ENCODE assay signal across 2 worm cellular contexts in genomic region chrII:8253160-8253793, ce11.
TF ChIP-seq lines count a peak whose summit lies in the region.

F35C11.5 (plus strand) TSS chrII:8253743.

TF ChIP-seq in whole organism, L4 larva, 104 proteins besides CTCF, POLR2A, EP300 and RAD21:
- no peak for TF ChIP-seq aly-2 (tag; optimal IDR thresholded peaks at IDR 0.05; lab: Kevin White, UChicago)
- TF ChIP-seq ZK337.2 (GFP tag; IDR thresholded peaks at IDR 0.05; lab: Robert Waterston, UW), result no peak
- no peak for TF ChIP-seq pqm-1 (tag; optimal IDR thresholded peaks at IDR 0.05; lab: Kevin White, UChicago)
- peak; percentile 46 for TF ChIP-seq unc-130 (GFP tag; optimal IDR thresholded peaks at IDR 0.05; lab: Kevin White, UChicago)
- no peak for TF ChIP-seq vab-7 (GFP tag; IDR thresholded peaks at IDR 0.05; lab: Robert Waterston, UW)
- TF ChIP-seq ztf-7 (tag; optimal IDR thresholded peaks at IDR 0.05; lab: Kevin White, UChicago), result no peak
- no peak for TF ChIP-seq daf-12 (tag; optimal IDR thresholded peaks at IDR 0.05; lab: Kevin White, UChicago)
- TF ChIP-seq daf-19 (GFP tag; conservative IDR thresholded peaks at IDR 0.05; lab: Robert Waterston, UW), result no peak
- TF ChIP-seq tag-97 (GFP tag; IDR thresholded peaks at IDR 0.05; lab: Robert Waterston, UW), result no peak
TF ChIP-seq in whole organism, L4 larva: peak in this region for 1.

TF ChIP-seq in whole organism, young adult, 124 proteins besides CTCF, POLR2A, EP300 and RAD21:
- TF ChIP-seq D2030.7 (GFP tag; IDR thresholded peaks at IDR 0.05; lab: Robert Waterston, UW), result peak; percentile 39; the same call in 1 of the 2 replicates
- no peak for TF ChIP-seq lag-1 (GFP tag; IDR thresholded peaks at IDR 0.05; lab: Robert Waterston, UW)
- TF ChIP-seq B0019.2 (GFP tag; conservative IDR thresholded peaks at IDR 0.05; lab: Robert Waterston, UW), result peak; percentile 45; the same call in 1 of the 2 replicates
- TF ChIP-seq F33H1.4 (GFP tag; IDR thresholded peaks at IDR 0.05; lab: Robert Waterston, UW), result peak; percentile 67
- TF ChIP-seq xnd-1 (tag; optimal IDR thresholded peaks at IDR 0.05; lab: Kevin White, UChicago), result peak; percentile 88
- peak; percentile 75 for TF ChIP-seq madf-8 (GFP tag; conservative IDR thresholded peaks at IDR 0.05; lab: Robert Waterston, UW)
- TF ChIP-seq aptf-2 (GFP tag; conservative IDR thresholded peaks at IDR 0.05; lab: Robert Waterston, UW), result no peak
- TF ChIP-seq efl-1 (GFP tag; optimal IDR thresholded peaks at IDR 0.05; lab: Kevin White, UChicago), result peak; percentile 86
- peak; percentile 48 for TF ChIP-seq lin-54 (GFP tag; optimal IDR thresholded peaks at IDR 0.05; lab: Kevin White, UChicago)
- peak; percentile 13 for TF ChIP-seq him-1 (tag; optimal IDR thresholded peaks at IDR 0.05; lab: Kevin White, UChicago)
- peak; percentile 93 for TF ChIP-seq lsl-1 (GFP tag; optimal IDR thresholded peaks at IDR 0.05; lab: Kevin White, UChicago)
- peak; percentile 79 for TF ChIP-seq ceh-91 (GFP tag; IDR thresholded peaks at IDR 0.05; lab: Robert Waterston, UW)
- no peak for TF ChIP-seq ztf-25 (GFP tag; IDR thresholded peaks at IDR 0.05; lab: Robert Waterston, UW)
- TF ChIP-seq snpc-3.4 (tag; optimal IDR thresholded peaks at IDR 0.05; lab: Kevin White, UChicago), result peak; percentile 29
- TF ChIP-seq madf-6 (GFP tag; IDR thresholded peaks at IDR 0.05; lab: Robert Waterston, UW), result peak; percentile 92
- no peak for TF ChIP-seq ztf-26 (tag; optimal IDR thresholded peaks at IDR 0.05; lab: Kevin White, UChicago)
- no peak for TF ChIP-seq lir-1 (GFP tag; conservative IDR thresholded peaks at IDR 0.05; lab: Robert Waterston, UW)
- peak; percentile 66 for TF ChIP-seq dpl-1 (GFP tag; optimal IDR thresholded peaks at IDR 0.05; lab: Kevin White, UChicago)
- TF ChIP-seq dox-1 (GFP tag; IDR thresholded peaks at IDR 0.05; lab: Robert Waterston, UW), result peak; percentile 21; the same call in 1 of the 2 replicates

Comparison
In these comparisons a context has a peak if more than half of its experiments do, and no peak if none do; other contexts are left out.
1. Of the 7 proteins assayed by ChIP-seq in both whole organism, young adult and whole organism, L4 larva: peak only in whole organism, young adult: dpl-1; only in whole organism, L4 larva: unc-130; in both: none; in neither: 5.